Fruit fly (Drosophila melanogaster): ENCODE measurements around the gene Trx2.

The Trx2 gene

DNA sequence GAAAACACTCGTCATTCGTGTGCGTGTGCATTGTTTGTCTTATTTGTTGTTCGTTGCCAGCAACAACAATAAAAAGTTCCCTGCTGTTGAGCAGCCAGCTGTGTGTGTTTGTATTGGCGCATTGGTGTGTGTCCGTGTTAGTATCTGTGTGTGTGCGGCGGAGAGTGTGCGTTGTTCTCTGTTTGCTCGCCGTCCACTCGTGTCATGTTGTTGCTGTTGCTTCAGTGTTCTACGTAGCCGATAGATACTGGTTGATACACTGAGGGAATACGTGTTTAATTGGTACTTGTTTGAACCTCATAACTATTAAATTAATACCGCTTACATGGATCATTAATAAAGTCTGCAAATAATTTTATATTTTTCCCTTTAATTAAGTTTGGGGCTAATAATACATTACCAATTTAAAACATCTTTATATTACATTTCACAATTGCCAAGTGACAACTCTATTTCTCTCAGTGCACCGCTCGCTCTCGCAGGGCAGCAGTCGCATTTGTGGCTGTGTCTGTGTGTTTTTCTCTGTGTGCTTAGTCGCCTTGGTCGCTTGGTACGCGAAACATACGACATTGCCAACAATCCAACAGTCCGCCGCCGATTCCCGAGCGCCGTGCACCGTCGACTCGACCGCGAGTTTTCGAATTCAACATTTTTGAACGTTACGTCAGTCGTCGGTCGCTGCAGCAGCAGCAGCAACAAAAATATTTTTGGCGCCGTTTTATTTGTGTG, 44.4 kb upstream of the Trx2 start, which contains the start of gene brwl (continued):
- TF ChIP-seq CG17612 (GFP tag; IDR thresholded peaks at IDR 0.05), result peak; percentile 96
- TF ChIP-seq org-1 (GFP tag; optimal IDR thresholded peaks at IDR 0.05), result peak; percentile 99
- TF ChIP-seq fd64A (GFP tag; optimal IDR thresholded peaks at IDR 0.05), result peak; percentile 95
- TF ChIP-seq Sox100B (GFP tag; optimal IDR thresholded peaks at IDR 0.05), result peak; percentile 99
- TF ChIP-seq CG10147 (GFP tag; optimal IDR thresholded peaks at IDR 0.05), result peak; percentile 98
- peak; percentile 97 for TF ChIP-seq CG11093 (GFP tag; IDR thresholded peaks at IDR 0.05)
- TF ChIP-seq cad (GFP tag; optimal IDR thresholded peaks at IDR 0.05), result no peak
- peak; percentile 95 for TF ChIP-seq pb (GFP tag; optimal IDR thresholded peaks at IDR 0.05)
- peak; percentile 87 for TF ChIP-seq CG17802 (tag; optimal IDR thresholded peaks at IDR 0.05)
- peak; percentile 98 for TF ChIP-seq Bteb2 (GFP tag; optimal IDR thresholded peaks at IDR 0.05)
- peak; percentile 99 for TF ChIP-seq Camta (GFP tag; optimal IDR thresholded peaks at IDR 0.05)
- TF ChIP-seq D19A (tag; optimal IDR thresholded peaks at IDR 0.05), result peak; percentile 97
- TF ChIP-seq Max (GFP tag; optimal IDR thresholded peaks at IDR 0.05), result peak; percentile 99
- TF ChIP-seq CG5245 (GFP tag; optimal IDR thresholded peaks at IDR 0.05), result peak; percentile 97
- TF ChIP-seq lmd (GFP tag; IDR thresholded peaks at IDR 0.05), result peak; percentile 99
- TF ChIP-seq CG10979 (tag; optimal IDR thresholded peaks at IDR 0.05), result peak; percentile 99
- peak; percentile 42 to 78 for TF ChIP-seq crp (GFP tag; optimal IDR thresholded peaks at IDR 0.05)
- peak; percentile 87 for TF ChIP-seq Myb (GFP tag; optimal IDR thresholded peaks at IDR 0.05)
- peak; percentile 57; the same call in 1 of the 2 replicates for TF ChIP-seq bbx (GFP tag; IDR thresholded peaks at IDR 0.05; ENCODE audit: partially characterized antibody)
- peak; percentile 98 for TF ChIP-seq CG32532 (GFP tag; IDR thresholded peaks at IDR 0.05)
- peak; percentile 98 for TF ChIP-seq CG12155 (GFP tag; optimal IDR thresholded peaks at IDR 0.05)
- peak; percentile 97 for TF ChIP-seq gro (GFP tag; optimal IDR thresholded peaks at IDR 0.05)
- peak; percentile 99 for TF ChIP-seq az2 (GFP tag; optimal IDR thresholded peaks at IDR 0.05)
- TF ChIP-seq sim (GFP tag; IDR thresholded peaks at IDR 0.05), result peak; percentile 98
- peak; percentile 98 for TF ChIP-seq Blimp-1 (GFP tag; optimal IDR thresholded peaks at IDR 0.05)
- TF ChIP-seq stc (GFP tag; IDR thresholded peaks at IDR 0.05), result peak; percentile 99
- peak; percentile 97 for TF ChIP-seq crc (GFP tag; optimal IDR thresholded peaks at IDR 0.05)
- TF ChIP-seq bab2 (GFP tag; optimal IDR thresholded peaks at IDR 0.05), result peak; percentile 98
- TF ChIP-seq CG3726 (GFP tag; IDR thresholded peaks at IDR 0.05), result peak; percentile 98
- TF ChIP-seq CG14014 (GFP tag; IDR thresholded peaks at IDR 0.05), result peak; percentile 98
- peak; percentile 98 for TF ChIP-seq chn (GFP tag; optimal IDR thresholded peaks at IDR 0.05)
- TF ChIP-seq CG4730 (GFP tag; IDR thresholded peaks at IDR 0.05), result peak; percentile 98
- peak; percentile 89 for TF ChIP-seq chinmo (GFP tag; IDR thresholded peaks at IDR 0.05; ENCODE audit: partially characterized antibody)
- TF ChIP-seq NfI (GFP tag; optimal IDR thresholded peaks at IDR 0.05), result peak; percentile 98
- TF ChIP-seq CG12769 (tag; optimal IDR thresholded peaks at IDR 0.05), result peak; percentile 99
- TF ChIP-seq CG4854 (GFP tag; optimal IDR thresholded peaks at IDR 0.05), result peak; percentile 98
- TF ChIP-seq sug (tag; optimal IDR thresholded peaks at IDR 0.05), result peak; percentile 97
- TF ChIP-seq Atf-2 (GFP tag; optimal IDR thresholded peaks at IDR 0.05), result peak; percentile 98
- no peak for TF ChIP-seq pan (optimal IDR thresholded peaks at IDR 0.05)
- peak in 1 of 2 experiments; percentile 98 for TF ChIP-seq pan (GFP tag; optimal IDR thresholded peaks at IDR 0.05 in 1 of 2, IDR thresholded peaks at IDR 0.05 in 1 of 2)
- TF ChIP-seq CG2889 (GFP tag; IDR thresholded peaks at IDR 0.05), result peak; percentile 97
- TF ChIP-seq al (GFP tag; IDR thresholded peaks at IDR 0.05), result peak; percentile 97
- TF ChIP-seq CG10959 (GFP tag; IDR thresholded peaks at IDR 0.05), result peak; percentile 98
- TF ChIP-seq Scr (GFP tag; IDR thresholded peaks at IDR 0.05; ENCODE audit: partially characterized antibody), result no peak; the same call in 1 of the 2 replicates
- peak; percentile 94 for TF ChIP-seq onecut (GFP tag; IDR thresholded peaks at IDR 0.05)
- TF ChIP-seq dysf (GFP tag; IDR thresholded peaks at IDR 0.05), result peak; percentile 99
- peak; percentile 93 for TF ChIP-seq CG10274 (GFP tag; optimal IDR thresholded peaks at IDR 0.05)
- peak; percentile 99 for TF ChIP-seq CG3281 (GFP tag; optimal IDR thresholded peaks at IDR 0.05)
- TF ChIP-seq tin (GFP tag; optimal IDR thresholded peaks at IDR 0.05), result peak; percentile 99
- TF ChIP-seq CG8281 (tag; optimal IDR thresholded peaks at IDR 0.05), result peak; percentile 94
